Worm (Caenorhabditis elegans) whole organism, mixed stage, embryonic: ENCODE data around the gene rme-6.

ENCODE experiments used
- M03D4.4 ChIP-seq: sonication (generic microtip); optimal IDR thresholded peaks from 2 replicates; lab custom pipeline; 2017; ENCODE audit warnings: mild to moderate bottlenecking, missing genetic modification characterization, missing compliant biosample characterization
- blmp-1 ChIP-seq: fragments of 150-350 bp; optimal IDR thresholded peaks from 2 replicates; lab custom pipeline; 2014; ENCODE audit warnings: missing biosample characterization, missing genetic modification characterization
- ceh-39 ChIP-seq: fragments of 150-350 bp; optimal IDR thresholded peaks from 2 replicates; lab custom pipeline; 2014; ENCODE audit warnings: missing biosample characterization, missing genetic modification characterization
- ceh-43 ChIP-seq: fragments of 200-800 bp; sonication (Bioruptor generic); optimal IDR thresholded peaks from 2 replicates; lab custom pipeline; 2018; ENCODE audit warnings: mild to moderate bottlenecking, missing genetic modification characterization, moderate library complexity, missing compliant biosample characterization
- ceh-83 ChIP-seq: fragments of 200-800 bp; sonication (Bioruptor generic); optimal IDR thresholded peaks from 2 replicates; lab custom pipeline; 2018; ENCODE audit warnings: mild to moderate bottlenecking, missing genetic modification characterization, missing compliant biosample characterization
- ces-1 ChIP-seq: fragments of 150-350 bp; optimal IDR thresholded peaks from 2 replicates; lab custom pipeline; 2014; ENCODE audit warnings: missing biosample characterization, missing genetic modification reagents, missing genetic modification characterization
- cnd-1 ChIP-seq: fragments of 200-800 bp; sonication (Bioruptor generic); optimal IDR thresholded peaks from 2 replicates; lab custom pipeline; 2018; ENCODE audit warnings: mild to moderate bottlenecking, missing genetic modification characterization, missing compliant biosample characterization
- drap-1 ChIP-seq: fragments of 200-800 bp; sonication (Bioruptor generic); optimal IDR thresholded peaks from 3 replicates; lab custom pipeline; 2018; ENCODE audit warnings: mild to moderate bottlenecking, missing genetic modification characterization, missing compliant biosample characterization
- elt-1 ChIP-seq: sonication (generic microtip); optimal IDR thresholded peaks from 2 replicates; lab custom pipeline; 2017; ENCODE audit warnings: missing genetic modification characterization, mild to moderate bottlenecking, missing compliant biosample characterization, antibody characterized with exemption, moderate library complexity, borderline replicate concordance; ENCODE audit not compliant: insufficient read depth
- elt-3 ChIP-seq: fragments of 150-350 bp; optimal IDR thresholded peaks from 2 replicates; lab custom pipeline; 2014; ENCODE audit warnings: missing biosample characterization, missing genetic modification characterization
- flh-1 ChIP-seq: fragments of 200-800 bp; sonication (Bioruptor generic); optimal IDR thresholded peaks from 2 replicates; lab custom pipeline; 2018; ENCODE audit warnings: mild to moderate bottlenecking, missing genetic modification characterization, moderate library complexity, missing compliant biosample characterization
- hlh-1 ChIP-seq: fragments of 150-350 bp; optimal IDR thresholded peaks from 2 replicates; lab custom pipeline; 2014; ENCODE audit warnings: missing biosample characterization, missing genetic modification reagents, missing genetic modification characterization
- lin-13 ChIP-seq: fragments of 150-350 bp; optimal IDR thresholded peaks from 2 replicates; lab custom pipeline; 2014; ENCODE audit warnings: missing biosample characterization, missing genetic modification characterization
- lin-32 ChIP-seq: fragments of 200-800 bp; sonication (Bioruptor generic); optimal IDR thresholded peaks from 2 replicates; lab custom pipeline; 2018; ENCODE audit warnings: mild to moderate bottlenecking, missing genetic modification characterization, missing compliant biosample characterization
- lsy-2 ChIP-seq: fragments of 150-350 bp; optimal IDR thresholded peaks from 2 replicates; lab custom pipeline; 2014; ENCODE audit warnings: missing biosample characterization, missing genetic modification characterization
- mab-5 ChIP-seq: fragments of 150-350 bp; optimal IDR thresholded peaks from 2 replicates; lab custom pipeline; 2014; ENCODE audit warnings: missing biosample characterization, missing genetic modification characterization
- mep-1 ChIP-seq: fragments of 150-350 bp; optimal IDR thresholded peaks from 2 replicates; lab custom pipeline; 2017; ENCODE audit warnings: missing biosample characterization, missing genetic modification reagents, missing genetic modification characterization, inconsistent platforms
- mls-2 ChIP-seq: sonication (generic microtip); optimal IDR thresholded peaks from 2 replicates; lab custom pipeline; 2016; ENCODE audit warnings: mild to moderate bottlenecking, missing genetic modification characterization, moderate library complexity, missing compliant biosample characterization
- nhr-12 ChIP-seq: fragments of 150-350 bp; optimal IDR thresholded peaks from 2 replicates; lab custom pipeline; 2014; ENCODE audit warnings: missing biosample characterization, missing genetic modification characterization
- nhr-2 ChIP-seq: fragments of 150-350 bp; optimal IDR thresholded peaks from 2 replicates; lab custom pipeline; 2014; ENCODE audit warnings: missing biosample characterization, missing genetic modification characterization
- nhr-237 ChIP-seq: fragments of 150-350 bp; optimal IDR thresholded peaks from 2 replicates; lab custom pipeline; 2014; ENCODE audit warnings: missing biosample characterization, missing genetic modification characterization
- nhr-28 ChIP-seq: fragments of 150-350 bp; optimal IDR thresholded peaks from 2 replicates; lab custom pipeline; 2014; ENCODE audit warnings: missing biosample characterization, missing genetic modification characterization
- pha-4 ChIP-seq: fragments of 150-350 bp; optimal IDR thresholded peaks from 2 replicates; lab custom pipeline; 2018; ENCODE audit warnings: missing biosample characterization, missing genetic modification reagents, missing genetic modification characterization
- sem-2 ChIP-seq: fragments of 200-800 bp; sonication (Bioruptor generic); optimal IDR thresholded peaks from 2 replicates; lab custom pipeline; 2018; ENCODE audit warnings: mild to moderate bottlenecking, missing genetic modification characterization, missing compliant biosample characterization
- sptf-1 ChIP-seq: sonication (generic microtip); optimal IDR thresholded peaks from 2 replicates; lab custom pipeline; 2017; ENCODE audit warnings: mild to moderate bottlenecking, missing genetic modification characterization, moderate library complexity, missing compliant biosample characterization
- tbx-8 ChIP-seq: fragments of 200-800 bp; sonication (Bioruptor generic); optimal IDR thresholded peaks from 2 replicates; lab custom pipeline; 2018; ENCODE audit warnings: mild to moderate bottlenecking, missing genetic modification characterization, moderate library complexity, missing compliant biosample characterization
- unc-120 ChIP-seq: sonication (generic microtip); optimal IDR thresholded peaks from 2 replicates; lab custom pipeline; 2017; ENCODE audit warnings: missing genetic modification characterization, missing compliant biosample characterization; ENCODE audit not compliant: poor library complexity, severe bottlenecking
- unc-39 ChIP-seq: fragments of 150-350 bp; optimal IDR thresholded peaks from 2 replicates; lab custom pipeline; 2014; ENCODE audit warnings: missing biosample characterization, missing genetic modification characterization
- unc-62 ChIP-seq: fragments of 150-350 bp; optimal IDR thresholded peaks from 2 replicates; lab custom pipeline; 2014; ENCODE audit warnings: missing biosample characterization, missing genetic modification reagents, missing genetic modification characterization
- zip-8 ChIP-seq: fragments of 150-350 bp; optimal IDR thresholded peaks from 2 replicates; lab custom pipeline; 2014; ENCODE audit warnings: missing biosample characterization, missing genetic modification characterization
- ztf-11 ChIP-seq: fragments of 150-350 bp; optimal IDR thresholded peaks from 2 replicates; lab custom pipeline; 2014; ENCODE audit warnings: missing biosample characterization, missing genetic modification characterization

The rme-6 gene

ce11 chrX:1094332-1094731 is 2.6 kb upstream of the rme-6 start:
- TF ChIP-seq nhr-237 (tag; lab: Kevin White, UChicago) = no peak
- TF ChIP-seq lin-32 = no peak
- no peak for TF ChIP-seq mep-1 (tag; lab: Kevin White, UChicago)
- no peak for TF ChIP-seq drap-1 (GFP tag; lab: Kevin White, UChicago)
- TF ChIP-seq mab-5 (tag; lab: Kevin White, UChicago) = no peak
- no peak for TF ChIP-seq M03D4.4 (tag; lab: Kevin White, UChicago)
- no peak for TF ChIP-seq unc-120 (tag; lab: Kevin White, UChicago)
- no peak for TF ChIP-seq ztf-11
- no peak for TF ChIP-seq mls-2 (tag; lab: Kevin White, UChicago)
- no peak for TF ChIP-seq sem-2 (GFP tag; lab: Kevin White, UChicago)
- no peak for TF ChIP-seq ceh-83
- TF ChIP-seq hlh-1 (tag; lab: Kevin White, UChicago) = no peak
- no peak for TF ChIP-seq tbx-8 (GFP tag; lab: Kevin White, UChicago)
- TF ChIP-seq lsy-2 (tag; lab: Kevin White, UChicago) = no peak
- TF ChIP-seq blmp-1 (tag; lab: Kevin White, UChicago) = no peak
- no peak for TF ChIP-seq elt-3
- no peak for TF ChIP-seq pha-4 (tag; lab: Kevin White, UChicago)
- no peak for TF ChIP-seq unc-62 (GFP tag; lab: Kevin White, UChicago)
- no peak for TF ChIP-seq elt-1
- no peak for TF ChIP-seq unc-39 (tag; lab: Kevin White, UChicago)

ce11 chrX:1103702-1104262 is 6.8 kb downstream of the rme-6 start, which contains the start of gene ife-4:
Gene ife-4 (plus strand): TSS chrX:1104212.
- TF ChIP-seq lin-13 (tag; lab: Kevin White, UChicago) = no peak
- peak; percentile 15 for TF ChIP-seq drap-1 (GFP tag; lab: Kevin White, UChicago)
- TF ChIP-seq unc-62 (GFP tag; lab: Kevin White, UChicago) = peak; percentile 43
- no peak for TF ChIP-seq ztf-11
- peak; percentile 55 for TF ChIP-seq sptf-1 (tag; lab: Kevin White, UChicago)
- peak; percentile 47 for TF ChIP-seq unc-120 (tag; lab: Kevin White, UChicago)
- peak; percentile 10 for TF ChIP-seq elt-1
- TF ChIP-seq mls-2 (tag; lab: Kevin White, UChicago) = peak; percentile 76
- no peak for TF ChIP-seq unc-39 (tag; lab: Kevin White, UChicago)
- TF ChIP-seq mep-1 (tag; lab: Kevin White, UChicago) = peak; percentile 3
- TF ChIP-seq ces-1 (GFP tag; lab: Kevin White, UChicago) = peak; percentile 75
- peak; percentile 33 for TF ChIP-seq nhr-2 (tag; lab: Kevin White, UChicago)
- TF ChIP-seq pha-4 (tag; lab: Kevin White, UChicago) = peak; percentile 22
- no peak for TF ChIP-seq sem-2 (GFP tag; lab: Kevin White, UChicago)
- no peak for TF ChIP-seq blmp-1 (tag; lab: Kevin White, UChicago)
- TF ChIP-seq lsy-2 (tag; lab: Kevin White, UChicago) = peak; percentile 5
- TF ChIP-seq M03D4.4 (tag; lab: Kevin White, UChicago) = peak; percentile 48
- peak; percentile 44 for TF ChIP-seq cnd-1 (tag; lab: Kevin White, UChicago)
- TF ChIP-seq ceh-39 (tag; lab: Kevin White, UChicago) = peak; percentile 45
- no peak for TF ChIP-seq tbx-8 (GFP tag; lab: Kevin White, UChicago)
- no peak for TF ChIP-seq ceh-83
- TF ChIP-seq nhr-12 = no peak
- TF ChIP-seq hlh-1 (tag; lab: Kevin White, UChicago) = no peak
- TF ChIP-seq flh-1 (GFP tag; lab: Kevin White, UChicago) = no peak
- TF ChIP-seq mab-5 (tag; lab: Kevin White, UChicago) = peak; percentile 32

DNA sequence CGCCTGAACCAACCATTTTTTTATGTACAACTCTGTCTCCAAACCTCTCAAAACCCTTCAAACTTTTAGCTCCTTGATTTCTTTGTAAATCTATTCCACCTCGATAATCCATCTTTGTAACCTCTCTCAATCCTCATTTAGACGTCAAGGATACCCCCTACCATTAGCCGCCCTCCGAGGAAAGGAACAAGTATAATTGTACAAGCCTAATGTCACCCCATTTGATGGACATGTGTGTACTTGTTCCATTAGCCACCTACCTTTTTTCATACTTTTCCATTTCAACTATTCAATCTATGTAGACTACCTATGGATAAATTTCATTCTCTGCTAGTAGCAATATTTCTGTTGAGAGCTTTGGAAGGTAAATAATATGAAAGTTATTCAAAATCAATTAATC is 10.8 kb downstream of the rme-6 start, which contains the start of gene C05D9.4:
C05D9.4 (plus strand) TSS at position 301 of the 400 bp plus-strand sequence.
- TF ChIP-seq ztf-11 (no peak), unc-62 (GFP tag; lab: Kevin White, UChicago) (no peak), nhr-2 (tag; lab: Kevin White, UChicago) (no peak), unc-39 (tag; lab: Kevin White, UChicago) (no peak), blmp-1 (tag; lab: Kevin White, UChicago) (no peak), nhr-28 (no peak), mep-1 (tag; lab: Kevin White, UChicago) (no peak), mls-2 (tag; lab: Kevin White, UChicago) (no peak), lin-32 (no peak), nhr-12 (no peak), elt-1 (no peak), hlh-1 (tag; lab: Kevin White, UChicago) (no peak), ceh-43 (GFP tag; lab: Kevin White, UChicago) (no peak), sptf-1 (tag; lab: Kevin White, UChicago) (no peak), pha-4 (tag; lab: Kevin White, UChicago) (no peak)
- TF ChIP-seq, all 35 proteins: peak for 0

- TF ChIP-seq zip-8 (tag; lab: Kevin White, UChicago) (no peak), cnd-1 (tag; lab: Kevin White, UChicago) (no peak), elt-3 (no peak), mep-1 (tag; lab: Kevin White, UChicago) (no peak), hlh-1 (tag; lab: Kevin White, UChicago) (peak; percentile 92), unc-62 (GFP tag; lab: Kevin White, UChicago) (peak; percentile 93), nhr-2 (tag; lab: Kevin White, UChicago) (no peak), mab-5 (tag; lab: Kevin White, UChicago) (no peak), unc-120 (tag; lab: Kevin White, UChicago) (peak; percentile 47), flh-1 (GFP tag; lab: Kevin White, UChicago) (no peak), M03D4.4 (tag; lab: Kevin White, UChicago) (no peak)
Measured at ce11 chrX:1108874-1109273, 11.9 kb downstream of the rme-6 start.
